Worm (Caenorhabditis elegans) whole organism, L2 larva: Measurements from ENCODE around the gene tbg-1.

ENCODE experiments used
- C34F6.9 ChIP-seq: fragments of 150-350 bp; optimal IDR thresholded peaks from 2 replicates; lab custom pipeline; 2014; ENCODE audit warnings: missing biosample characterization, missing genetic modification characterization
- ama-1 ChIP-seq: fragments of 150-350 bp; optimal IDR thresholded peaks from 2 replicates; lab custom pipeline; 2018; ENCODE audit warnings: inconsistent platforms
- ceh-16 ChIP-seq: fragments of 150-350 bp; optimal IDR thresholded peaks from 2 replicates; lab custom pipeline; 2014; ENCODE audit warnings: missing biosample characterization, missing genetic modification characterization
- crh-2 ChIP-seq: sonication (generic microtip); optimal IDR thresholded peaks from 2 replicates; lab custom pipeline; 2017; ENCODE audit warnings: missing biosample characterization, missing genetic modification characterization
- dmd-4 ChIP-seq: sonication (generic microtip); optimal IDR thresholded peaks from 2 replicates; lab custom pipeline; 2017; ENCODE audit warnings: missing biosample characterization, missing genetic modification characterization
- elt-1 ChIP-seq: fragments of 150-350 bp; optimal IDR thresholded peaks from 2 replicates; lab custom pipeline; 2014; ENCODE audit warnings: missing biosample characterization, missing genetic modification characterization
- fos-1 ChIP-seq: fragments of 150-350 bp; optimal IDR thresholded peaks from 2 replicates; lab custom pipeline; 2014; ENCODE audit warnings: missing biosample characterization, missing genetic modification characterization
- lin-13 ChIP-seq: fragments of 150-350 bp; optimal IDR thresholded peaks from 2 replicates; lab custom pipeline; 2014; ENCODE audit warnings: missing biosample characterization, missing genetic modification reagents, missing genetic modification characterization
- lin-39 ChIP-seq: fragments of 150-350 bp; optimal IDR thresholded peaks from 2 replicates; lab custom pipeline; 2014; ENCODE audit warnings: missing biosample characterization, missing genetic modification reagents, missing genetic modification characterization
- lsy-2 ChIP-seq, 2 experiments: fragments of 150-350 bp in 1 of 2; sonication (generic microtip) in 1 of 2; optimal IDR thresholded peaks; 2 replicates each; lab custom pipeline; 2014 to 2017; ENCODE audit warnings: missing biosample characterization in 2 of 2, missing genetic modification characterization in 2 of 2
- nhr-129 ChIP-seq: fragments of 150-350 bp; optimal IDR thresholded peaks from 2 replicates; lab custom pipeline; 2014; ENCODE audit warnings: missing biosample characterization, missing genetic modification characterization
- nhr-23 ChIP-seq: fragments of 150-350 bp; optimal IDR thresholded peaks from 2 replicates; lab custom pipeline; 2014; ENCODE audit warnings: missing biosample characterization, missing genetic modification reagents, missing genetic modification characterization
- nhr-6 ChIP-seq: fragments of 150-350 bp; optimal IDR thresholded peaks from 2 replicates; lab custom pipeline; 2014; ENCODE audit warnings: missing biosample characterization, missing genetic modification characterization
- nhr-77 ChIP-seq: fragments of 150-350 bp; optimal IDR thresholded peaks from 2 replicates; lab custom pipeline; 2014; ENCODE audit warnings: missing biosample characterization, missing genetic modification characterization
- peb-1 ChIP-seq: fragments of 150-350 bp; optimal IDR thresholded peaks from 2 replicates; lab custom pipeline; 2014; ENCODE audit warnings: missing biosample characterization, missing genetic modification characterization
- sem-4 ChIP-seq: fragments of 150-350 bp; optimal IDR thresholded peaks from 2 replicates; lab custom pipeline; 2014; ENCODE audit warnings: missing biosample characterization, missing genetic modification reagents, missing genetic modification characterization
- skn-1 ChIP-seq: sonication (generic microtip); optimal IDR thresholded peaks from 2 replicates; lab custom pipeline; 2017; ENCODE audit warnings: missing biosample characterization, missing genetic modification characterization
- sma-3 ChIP-seq: sonication (generic microtip); optimal IDR thresholded peaks from 2 replicates; lab custom pipeline; 2016; ENCODE audit warnings: missing genetic modification reagents, missing genetic modification characterization, missing compliant biosample characterization
- sma-9 ChIP-seq, 2 experiments: fragments of 150-350 bp in 1 of 2; sonication (generic microtip) in 1 of 2; optimal IDR thresholded peaks; 2 replicates each; lab custom pipeline; 2014 to 2016; ENCODE audit warnings: missing genetic modification characterization in 2 of 2, mild to moderate bottlenecking in 1 of 2, missing biosample characterization in 1 of 2, missing compliant biosample characterization in 1 of 2, missing genetic modification reagents in 1 of 2, moderate library complexity in 1 of 2
- snpc-4 ChIP-seq: fragments of 150-350 bp; optimal IDR thresholded peaks from 2 replicates; lab custom pipeline; 2014; ENCODE audit warnings: missing biosample characterization, missing genetic modification characterization
- unc-39 ChIP-seq: fragments of 150-350 bp; optimal IDR thresholded peaks from 2 replicates; lab custom pipeline; 2014; ENCODE audit warnings: missing biosample characterization, missing genetic modification characterization
- unc-55 ChIP-seq: fragments of 150-350 bp; sonication (generic microtip); optimal IDR thresholded peaks from 3 replicates; lab custom pipeline; 2014; ENCODE audit warnings: missing biosample characterization, missing genetic modification reagents, missing genetic modification characterization

tbg-1 gene

ce11 chrIII:9582240-9582639, 46.7 kb downstream of the tbg-1 start, which contains the start of gene C48B4.3:
Gene C48B4.3, minus strand, starts transcription at chrIII:9582388.
- TF ChIP-seq fos-1 = peak; percentile 5
- TF ChIP-seq nhr-23 (tag; lab: Kevin White, UChicago) = no peak

DNA sequence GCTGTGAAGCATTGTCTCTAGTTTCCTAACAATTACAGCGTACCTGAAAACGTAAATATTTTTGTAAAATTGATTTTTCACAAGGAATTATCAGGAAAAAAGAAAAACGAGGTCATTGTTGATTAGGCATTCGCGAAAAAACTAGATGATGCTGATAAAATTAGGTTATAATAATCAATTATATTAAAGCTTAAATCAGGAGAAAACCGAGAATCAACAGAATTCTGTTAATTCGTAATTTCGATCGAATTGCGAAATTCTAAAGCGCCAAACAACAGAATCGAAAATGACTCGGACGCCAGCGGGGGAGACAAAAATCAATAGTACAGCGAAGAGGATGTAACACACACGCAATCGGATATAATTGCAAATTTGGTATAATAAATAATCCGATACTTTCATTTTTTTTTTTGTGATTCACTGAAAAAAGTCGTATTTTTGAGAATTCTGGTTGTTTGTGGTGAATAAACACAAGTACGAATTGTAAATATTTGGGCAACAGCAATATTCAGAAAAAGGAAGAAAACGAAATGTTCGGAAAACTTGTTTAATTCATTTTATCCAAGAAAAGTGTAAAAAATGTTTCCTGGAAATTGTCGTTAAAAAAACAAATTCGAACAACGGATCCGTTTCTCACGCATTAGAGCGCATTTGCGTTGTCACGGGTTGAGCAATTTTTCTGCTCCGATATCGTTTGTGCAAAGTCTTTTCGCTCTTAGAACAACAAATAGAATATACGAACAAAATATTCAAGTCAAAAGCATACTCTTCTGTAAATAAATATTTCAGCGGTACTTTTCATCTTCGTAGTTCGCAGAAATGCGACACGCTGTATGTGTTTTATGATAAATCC, 48.7 kb downstream of the tbg-1 start, which contains the start of gene ced-7:
Gene ced-7, minus strand, starts transcription at position 51 of the 853 bp plus-strand sequence.
- TF ChIP-seq snpc-4 (tag; lab: Kevin White, UChicago) (no peak), nhr-77 (no peak), nhr-129 (peak; percentile 60), elt-1 (tag; lab: Kevin White, UChicago) (no peak), lin-13 (GFP tag; lab: Kevin White, UChicago) (peak; percentile 18), C34F6.9 (peak; percentile 75), dmd-4 (no peak), ceh-16 (tag; lab: Kevin White, UChicago) (no peak), sma-3 (GFP tag; lab: Kevin White, UChicago) (no peak), sem-4 (no peak), unc-55 (peak; percentile 44), sma-9 (GFP tag; optimal IDR thresholded peaks at IDR 0.05; lab: Kevin White, UChicago) (no peak), sma-9 (tag; optimal IDR thresholded peaks at IDR 0.05; lab: Kevin White, UChicago) (no peak), nhr-23 (tag; lab: Kevin White, UChicago) (no peak), skn-1 (tag; lab: Kevin White, UChicago) (no peak), peb-1 (no peak), nhr-6 (tag; lab: Kevin White, UChicago) (no peak), unc-39 (no peak), lin-39 (no peak), crh-2 (tag; lab: Kevin White, UChicago) (peak; percentile 22), lsy-2 (tag; optimal IDR thresholded peaks at IDR 0.05; lab: Kevin White, UChicago) (peak in 1 of 2 experiments; percentile 54), ama-1 (no peak)
